Fruit fly (Drosophila melanogaster) whole organism, prepupa: ENCODE measurements around the gene CG3909.

Experiments used
- CG10631 ChIP-seq: fragments of 200-800 bp; sonication (Bioruptor generic); optimal IDR thresholded peaks from 2 replicates; lab custom pipeline; 2016; ENCODE audit warnings: missing biosample characterization, missing genetic modification characterization
- CG11294 ChIP-seq: fragments of 200-800 bp; sonication (Bioruptor generic); IDR thresholded peaks from 2 replicates; pipeline ENCODE4 v1.3.6; 2022; ENCODE audit warnings: missing biosample characterization, missing genetic modification characterization
- CG3032 ChIP-seq: fragments of 200-800 bp; optimal IDR thresholded peaks from 2 replicates; lab custom pipeline; 2019; ENCODE audit warnings: missing biosample characterization, mild to moderate bottlenecking, missing genetic modification characterization, moderate library complexity
- CG31627 ChIP-seq: fragments of 200-800 bp; sonication (Bioruptor generic); optimal IDR thresholded peaks from 3 replicates; lab custom pipeline; 2016; ENCODE audit warnings: missing biosample characterization, missing genetic modification characterization
- CG32006 ChIP-seq: fragments of 200-800 bp; sonication (Bioruptor generic); optimal IDR thresholded peaks from 3 replicates; lab custom pipeline; 2017; ENCODE audit warnings: missing biosample characterization, mild to moderate bottlenecking, missing genetic modification characterization
- CG34406 ChIP-seq: fragments of 200-800 bp; sonication (Bioruptor generic); optimal IDR thresholded peaks from 3 replicates; lab custom pipeline; 2016; ENCODE audit warnings: missing biosample characterization, missing genetic modification characterization
- CG4318 ChIP-seq: fragments of 200-800 bp; sonication (Bioruptor generic); optimal IDR thresholded peaks from 3 replicates; lab custom pipeline; 2017; ENCODE audit warnings: missing biosample characterization, mild to moderate bottlenecking, missing genetic modification characterization
- CG6163 ChIP-seq: fragments of 200-800 bp; sonication (Bioruptor generic); IDR thresholded peaks from 3 replicates; pipeline ENCODE4 v1.3.6; 2022; ENCODE audit warnings: missing biosample characterization, missing genetic modification characterization
- CG6276 ChIP-seq: fragments of 200-800 bp; sonication (Bioruptor generic); optimal IDR thresholded peaks from 2 replicates; lab custom pipeline; 2017; ENCODE audit warnings: missing biosample characterization, mild to moderate bottlenecking, missing genetic modification characterization
- CG7368 ChIP-seq: fragments of 200-800 bp; sonication (Bioruptor generic); optimal IDR thresholded peaks from 3 replicates; lab custom pipeline; 2016; ENCODE audit warnings: missing biosample characterization, missing genetic modification characterization
- CG8119 ChIP-seq: fragments of 200-800 bp; sonication (Bioruptor generic); IDR thresholded peaks from 3 replicates; pipeline ENCODE4 v1.3.6; 2022; ENCODE audit warnings: missing biosample characterization, missing genetic modification characterization
- CG8319 ChIP-seq: fragments of 200-800 bp; sonication (Bioruptor generic); optimal IDR thresholded peaks from 3 replicates; lab custom pipeline; 2016; ENCODE audit warnings: missing biosample characterization, missing genetic modification characterization
- CG9139 ChIP-seq: fragments of 200-800 bp; sonication (Bioruptor generic); optimal IDR thresholded peaks from 3 replicates; lab custom pipeline; 2017; ENCODE audit warnings: missing biosample characterization, mild to moderate bottlenecking, missing genetic modification characterization
- Eip75B ChIP-seq: fragments of 200-800 bp; sonication (Bioruptor generic); optimal IDR thresholded peaks from 3 replicates; lab custom pipeline; 2016; ENCODE audit warnings: missing biosample characterization, missing genetic modification characterization
- Eip78C ChIP-seq: fragments of 200-800 bp; sonication (Bioruptor generic); peaks from one replicate; lab custom pipeline; 2016; ENCODE audit warnings: missing biosample characterization, missing genetic modification characterization
- Eip93F ChIP-seq: fragments of 200-800 bp; sonication (Bioruptor generic); optimal IDR thresholded peaks from 2 replicates; lab custom pipeline; 2016; ENCODE audit warnings: missing biosample characterization, mild to moderate bottlenecking, missing genetic modification characterization
- Ets96B ChIP-seq: fragments of 200-800 bp; optimal IDR thresholded peaks from 2 replicates; lab custom pipeline; 2019; ENCODE audit warnings: missing biosample characterization, mild to moderate bottlenecking, missing genetic modification characterization, moderate library complexity
- Hr38 ChIP-seq: sonication (Bioruptor generic); optimal IDR thresholded peaks from 2 replicates; lab custom pipeline; 2016; ENCODE audit warnings: missing biosample characterization, missing genetic modification characterization
- Lpt ChIP-seq: fragments of 200-800 bp; sonication (Bioruptor generic); optimal IDR thresholded peaks from 3 replicates; lab custom pipeline; 2016; ENCODE audit warnings: missing biosample characterization, missing genetic modification characterization
- OdsH ChIP-seq: fragments of 200-800 bp; sonication (Bioruptor generic); optimal IDR thresholded peaks from 3 replicates; lab custom pipeline; 2016; ENCODE audit warnings: missing biosample characterization, missing genetic modification characterization
- Smox ChIP-seq: fragments of 200-800 bp; sonication (Bioruptor generic); optimal IDR thresholded peaks from 3 replicates; lab custom pipeline; 2016; ENCODE audit warnings: missing biosample characterization, missing genetic modification characterization
- Sox14 ChIP-seq: fragments of 200-800 bp; sonication (Bioruptor generic); optimal IDR thresholded peaks from 3 replicates; lab custom pipeline; 2016; ENCODE audit warnings: missing biosample characterization, missing genetic modification characterization
- cyc ChIP-seq: fragments of 200-800 bp; sonication (Bioruptor generic); optimal IDR thresholded peaks from 3 replicates; lab custom pipeline; 2016; ENCODE audit warnings: missing biosample characterization, missing genetic modification characterization
- dac ChIP-seq: fragments of 200-800 bp; sonication (Bioruptor generic); optimal IDR thresholded peaks from 2 replicates; lab custom pipeline; 2017; ENCODE audit warnings: missing biosample characterization, mild to moderate bottlenecking, missing genetic modification characterization
- dsx ChIP-seq: fragments of 200-800 bp; optimal IDR thresholded peaks from 3 replicates; lab custom pipeline; 2019; ENCODE audit warnings: missing biosample characterization, mild to moderate bottlenecking, missing genetic modification characterization, moderate library complexity; ENCODE audit not compliant: poor library complexity, severe bottlenecking
- eg ChIP-seq: fragments of 200-800 bp; sonication (Bioruptor generic); IDR thresholded peaks from 3 replicates; pipeline ENCODE4 v1.3.6; 2022; ENCODE audit warnings: missing biosample characterization, missing genetic modification characterization
- esn ChIP-seq: fragments of 200-800 bp; sonication (Bioruptor generic); optimal IDR thresholded peaks from 2 replicates; lab custom pipeline; 2016; ENCODE audit warnings: missing biosample characterization, mild to moderate bottlenecking, missing genetic modification characterization, moderate library complexity
- fd59A ChIP-seq: fragments of 200-800 bp; sonication (Bioruptor generic); optimal IDR thresholded peaks from 2 replicates; lab custom pipeline; 2017; ENCODE audit warnings: missing biosample characterization, mild to moderate bottlenecking, missing genetic modification characterization, missing genetic modification reagents
- fd85E ChIP-seq: fragments of 200-800 bp; sonication (Bioruptor generic); optimal IDR thresholded peaks from 3 replicates; lab custom pipeline; 2016; ENCODE audit warnings: missing biosample characterization, missing genetic modification characterization
- fkh ChIP-seq: fragments of 200-800 bp; sonication (Bioruptor generic); optimal IDR thresholded peaks from 3 replicates; lab custom pipeline; 2017; ENCODE audit warnings: missing biosample characterization, mild to moderate bottlenecking, missing genetic modification characterization, moderate library complexity
- lz ChIP-seq: fragments of 200-800 bp; sonication (Bioruptor generic); optimal IDR thresholded peaks from 3 replicates; lab custom pipeline; 2016; ENCODE audit warnings: missing biosample characterization, missing genetic modification characterization
- net ChIP-seq: fragments of 200-800 bp; sonication (Bioruptor generic); optimal IDR thresholded peaks from 3 replicates; lab custom pipeline; 2016; ENCODE audit warnings: missing biosample characterization, missing genetic modification characterization
- pdm3 ChIP-seq: fragments of 200-800 bp; sonication (Bioruptor generic); optimal IDR thresholded peaks from 3 replicates; lab custom pipeline; 2016; ENCODE audit warnings: missing biosample characterization, missing genetic modification characterization
- svp ChIP-seq: fragments of 200-800 bp; sonication (Bioruptor generic); peaks from one replicate; lab custom pipeline; 2016; ENCODE audit warnings: missing biosample characterization, missing genetic modification characterization
- vri ChIP-seq: fragments of 200-800 bp; sonication (Bioruptor generic); optimal IDR thresholded peaks from 3 replicates; lab custom pipeline; 2016; ENCODE audit warnings: missing biosample characterization, mild to moderate bottlenecking, missing genetic modification characterization

Gene CG3909

dm6 chr3R:10035765-10036164 lies 7.3 kb upstream of the CG3909 start:
- TF ChIP-seq Eip93F (GFP tag; lab: Kevin White, UChicago) (peak; percentile 35), fkh (GFP tag; lab: Kevin White, UChicago) (peak; percentile 14), CG10631 (no peak), svp (GFP tag; lab: Kevin White, UChicago) (peak; percentile 54)

DNA sequence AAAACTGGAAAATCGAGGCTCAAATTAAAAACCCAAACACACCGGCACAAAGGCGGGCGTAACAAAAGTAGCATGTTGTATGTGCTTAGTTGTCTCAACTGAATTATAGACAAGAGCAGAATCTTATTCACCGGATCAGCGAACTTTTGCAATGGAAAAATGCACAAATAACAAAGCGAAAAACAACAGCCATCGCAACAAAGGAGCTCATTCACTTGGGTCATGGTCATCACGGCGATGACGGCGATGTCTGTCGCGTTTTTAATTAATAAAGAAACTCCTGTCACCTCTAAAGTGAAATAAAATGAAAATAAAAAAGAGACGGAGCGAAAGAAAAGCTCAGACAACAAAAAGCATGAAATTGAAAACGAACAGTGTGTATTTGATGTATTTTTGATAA lies 3.9 kb upstream of the CG3909 start:
- TF ChIP-seq CG8319 (GFP tag; lab: Kevin White, UChicago) (no peak), Lpt (no peak), CG31627 (GFP tag; lab: Kevin White, UChicago) (no peak), CG8119 (GFP tag; lab: Robert Waterston, UW) (no peak), CG7368 (GFP tag; lab: Kevin White, UChicago) (no peak), CG6276 (no peak), fd85E (no peak), Ets96B (no peak), CG34406 (GFP tag; lab: Kevin White, UChicago) (no peak), CG6163 (GFP tag; lab: Robert Waterston, UW) (no peak), Hr38 (GFP tag; lab: Kevin White, UChicago) (no peak), cyc (GFP tag; lab: Kevin White, UChicago) (no peak), OdsH (GFP tag; lab: Kevin White, UChicago) (no peak), CG9139 (no peak), CG4318 (GFP tag; lab: Kevin White, UChicago) (no peak), lz (no peak), fd59A (GFP tag; lab: Kevin White, UChicago) (no peak), CG11294 (no peak), Eip93F (GFP tag; lab: Kevin White, UChicago) (peak; percentile 27), Sox14 (peak; percentile 66), dac (GFP tag; lab: Kevin White, UChicago) (no peak), svp (GFP tag; lab: Kevin White, UChicago) (peak; percentile 8), Eip78C (GFP tag; lab: Kevin White, UChicago) (no peak), Smox (GFP tag; lab: Kevin White, UChicago) (no peak), net (no peak)

dm6 chr3R:10040505-10040904 lies 2.6 kb upstream of the CG3909 start:
- no peak for TF ChIP-seq dsx (GFP tag; lab: Kevin White, UChicago)
- no peak for TF ChIP-seq Eip75B (GFP tag; lab: Kevin White, UChicago)
- no peak for TF ChIP-seq CG7368 (GFP tag; lab: Kevin White, UChicago)
- no peak for TF ChIP-seq CG3032 (tag; lab: Kevin White, UChicago)
- no peak for TF ChIP-seq CG10631
- peak; percentile 59 for TF ChIP-seq vri (GFP tag; lab: Kevin White, UChicago)
- no peak for TF ChIP-seq fd59A (GFP tag; lab: Kevin White, UChicago)
- TF ChIP-seq CG9139 = no peak
- TF ChIP-seq eg = no peak
- TF ChIP-seq Eip93F (GFP tag; lab: Kevin White, UChicago) = peak; percentile 60
- peak; percentile 97 for TF ChIP-seq svp (GFP tag; lab: Kevin White, UChicago)
- TF ChIP-seq Hr38 (GFP tag; lab: Kevin White, UChicago) = no peak
- TF ChIP-seq CG11294 = no peak

- TF ChIP-seq svp (GFP tag; lab: Kevin White, UChicago) (no peak), pdm3 (GFP tag; lab: Kevin White, UChicago) (no peak), CG4318 (GFP tag; lab: Kevin White, UChicago) (no peak), fkh (GFP tag; lab: Kevin White, UChicago) (peak; percentile 22), CG32006 (GFP tag; lab: Kevin White, UChicago) (no peak), esn (peak; percentile 9), CG6163 (GFP tag; lab: Robert Waterston, UW) (peak; percentile 11; the same call in 1 of the 3 replicates)
Observed at dm6 chr3R:10042024-10042663, 926 bp upstream of the CG3909 start.
